Worm (Caenorhabditis elegans) whole organism, late embryonic: ENCODE data around the gene K09C8.8.

ENCODE experiments used
- ama-1 ChIP-seq: fragments of 150-350 bp; optimal IDR thresholded peaks from 2 replicates; lab custom pipeline; 2014
- ceh-22 ChIP-seq: sonication (generic microtip); optimal IDR thresholded peaks from 2 replicates; lab custom pipeline; 2017; ENCODE audit warnings: missing biosample characterization, missing genetic modification characterization
- dmd-4 ChIP-seq: sonication (generic microtip); optimal IDR thresholded peaks from 2 replicates; lab custom pipeline; 2016; ENCODE audit warnings: borderline replicate concordance, missing genetic modification characterization, missing compliant biosample characterization
- elt-2 ChIP-seq: sonication (generic microtip); optimal IDR thresholded peaks from 2 replicates; lab custom pipeline; 2016; ENCODE audit warnings: missing genetic modification reagents, missing genetic modification characterization, missing compliant biosample characterization
- fkh-10 ChIP-seq: fragments of 150-350 bp; optimal IDR thresholded peaks from 2 replicates; lab custom pipeline; 2014; ENCODE audit warnings: missing biosample characterization, missing genetic modification reagents, missing genetic modification characterization
- hlh-13 ChIP-seq: fragments of 200-800 bp; sonication (Bioruptor generic); optimal IDR thresholded peaks from 2 replicates; lab custom pipeline; 2018; ENCODE audit warnings: mild to moderate bottlenecking, missing genetic modification characterization, missing compliant biosample characterization
- tbx-7 ChIP-seq: sonication (generic microtip); optimal IDR thresholded peaks from 2 replicates; lab custom pipeline; 2016; ENCODE audit warnings: missing genotype, missing genetic modification characterization, missing compliant biosample characterization

DNA sequence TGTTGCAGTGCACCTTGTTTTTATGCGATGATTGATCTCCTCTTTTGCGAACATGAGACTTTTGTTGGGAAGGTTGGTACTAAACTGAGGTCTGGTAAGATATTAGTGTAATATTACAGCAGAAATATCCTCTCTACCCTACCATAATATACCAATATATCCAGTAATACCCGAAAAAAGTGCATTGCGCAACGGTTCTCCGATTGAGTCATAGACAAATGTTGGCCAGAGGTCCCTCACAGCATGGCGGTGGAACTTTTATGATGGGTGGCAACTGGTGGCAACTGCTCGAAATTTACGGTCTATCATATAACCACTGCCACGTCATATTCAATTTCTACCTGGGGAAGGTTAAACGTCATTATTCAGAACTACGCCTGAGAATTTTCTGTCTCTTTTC lies 18.6 kb downstream of the K09C8.8 start:
- TF ChIP-seq fkh-10 (GFP tag; lab: Kevin White, UChicago), result no peak
- no peak for TF ChIP-seq tbx-7 (tag; lab: Kevin White, UChicago)
- no peak for TF ChIP-seq hlh-13 (GFP tag; lab: Kevin White, UChicago)
- TF ChIP-seq ama-1 (lab: Kevin White, UChicago), result no peak
- no peak for TF ChIP-seq dmd-4 (tag; lab: Kevin White, UChicago)
- TF ChIP-seq ceh-22 (tag; lab: Kevin White, UChicago), result no peak
- TF ChIP-seq elt-2, result no peak
